Worm (Caenorhabditis elegans) whole organism, mixed stage, embryonic: Measurements from ENCODE around the gene gpa-11.
A peak's percentile ranks its signal among the peaks of the same experiment; 100 is the strongest.

Experiments
- M03D4.4 ChIP-seq: sonication (generic microtip); optimal IDR thresholded peaks from 2 replicates; lab custom pipeline; 2017; ENCODE audit warnings: mild to moderate bottlenecking, missing genetic modification characterization, missing compliant biosample characterization
- bed-3 ChIP-seq: fragments of 200-800 bp; sonication (Bioruptor generic); optimal IDR thresholded peaks from 3 replicates; lab custom pipeline; 2018; ENCODE audit warnings: mild to moderate bottlenecking, missing genetic modification characterization, moderate library complexity, missing compliant biosample characterization
- ceh-39 ChIP-seq: fragments of 150-350 bp; optimal IDR thresholded peaks from 2 replicates; lab custom pipeline; 2014; ENCODE audit warnings: missing biosample characterization, missing genetic modification characterization
- ceh-43 ChIP-seq: fragments of 200-800 bp; sonication (Bioruptor generic); optimal IDR thresholded peaks from 2 replicates; lab custom pipeline; 2018; ENCODE audit warnings: mild to moderate bottlenecking, missing genetic modification characterization, moderate library complexity, missing compliant biosample characterization
- ceh-83 ChIP-seq: fragments of 200-800 bp; sonication (Bioruptor generic); optimal IDR thresholded peaks from 2 replicates; lab custom pipeline; 2018; ENCODE audit warnings: mild to moderate bottlenecking, missing genetic modification characterization, missing compliant biosample characterization
- ces-1 ChIP-seq: fragments of 150-350 bp; optimal IDR thresholded peaks from 2 replicates; lab custom pipeline; 2014; ENCODE audit warnings: missing biosample characterization, missing genetic modification reagents, missing genetic modification characterization
- cnd-1 ChIP-seq: fragments of 200-800 bp; sonication (Bioruptor generic); optimal IDR thresholded peaks from 2 replicates; lab custom pipeline; 2018; ENCODE audit warnings: mild to moderate bottlenecking, missing genetic modification characterization, missing compliant biosample characterization
- drap-1 ChIP-seq: fragments of 200-800 bp; sonication (Bioruptor generic); optimal IDR thresholded peaks from 3 replicates; lab custom pipeline; 2018; ENCODE audit warnings: mild to moderate bottlenecking, missing genetic modification characterization, missing compliant biosample characterization
- elt-1 ChIP-seq: sonication (generic microtip); optimal IDR thresholded peaks from 2 replicates; lab custom pipeline; 2017; ENCODE audit warnings: missing genetic modification characterization, mild to moderate bottlenecking, missing compliant biosample characterization, antibody characterized with exemption, moderate library complexity, borderline replicate concordance; ENCODE audit not compliant: insufficient read depth
- elt-3 ChIP-seq: fragments of 150-350 bp; optimal IDR thresholded peaks from 2 replicates; lab custom pipeline; 2014; ENCODE audit warnings: missing biosample characterization, missing genetic modification characterization
- ham-2 ChIP-seq: fragments of 200-800 bp; sonication (Bioruptor generic); optimal IDR thresholded peaks from 2 replicates; lab custom pipeline; 2018; ENCODE audit warnings: mild to moderate bottlenecking, missing genetic modification characterization, missing compliant biosample characterization
- lin-32 ChIP-seq: fragments of 200-800 bp; sonication (Bioruptor generic); optimal IDR thresholded peaks from 2 replicates; lab custom pipeline; 2018; ENCODE audit warnings: mild to moderate bottlenecking, missing genetic modification characterization, missing compliant biosample characterization
- lsy-2 ChIP-seq: fragments of 150-350 bp; optimal IDR thresholded peaks from 2 replicates; lab custom pipeline; 2014; ENCODE audit warnings: missing biosample characterization, missing genetic modification characterization
- mab-5 ChIP-seq: fragments of 150-350 bp; optimal IDR thresholded peaks from 2 replicates; lab custom pipeline; 2014; ENCODE audit warnings: missing biosample characterization, missing genetic modification characterization
- mep-1 ChIP-seq: fragments of 150-350 bp; optimal IDR thresholded peaks from 2 replicates; lab custom pipeline; 2017; ENCODE audit warnings: missing biosample characterization, missing genetic modification reagents, missing genetic modification characterization, inconsistent platforms
- mls-2 ChIP-seq: sonication (generic microtip); optimal IDR thresholded peaks from 2 replicates; lab custom pipeline; 2016; ENCODE audit warnings: mild to moderate bottlenecking, missing genetic modification characterization, moderate library complexity, missing compliant biosample characterization
- nhr-12 ChIP-seq: fragments of 150-350 bp; optimal IDR thresholded peaks from 2 replicates; lab custom pipeline; 2014; ENCODE audit warnings: missing biosample characterization, missing genetic modification characterization
- nhr-2 ChIP-seq: fragments of 150-350 bp; optimal IDR thresholded peaks from 2 replicates; lab custom pipeline; 2014; ENCODE audit warnings: missing biosample characterization, missing genetic modification characterization
- nhr-237 ChIP-seq: fragments of 150-350 bp; optimal IDR thresholded peaks from 2 replicates; lab custom pipeline; 2014; ENCODE audit warnings: missing biosample characterization, missing genetic modification characterization
- nhr-28 ChIP-seq: fragments of 150-350 bp; optimal IDR thresholded peaks from 2 replicates; lab custom pipeline; 2014; ENCODE audit warnings: missing biosample characterization, missing genetic modification characterization
- nhr-76 ChIP-seq: sonication (generic microtip); optimal IDR thresholded peaks from 2 replicates; lab custom pipeline; 2017; ENCODE audit warnings: missing biosample characterization, missing genetic modification characterization
- pha-4 ChIP-seq: fragments of 150-350 bp; optimal IDR thresholded peaks from 2 replicates; lab custom pipeline; 2018; ENCODE audit warnings: missing biosample characterization, missing genetic modification reagents, missing genetic modification characterization
- sem-2 ChIP-seq: fragments of 200-800 bp; sonication (Bioruptor generic); optimal IDR thresholded peaks from 2 replicates; lab custom pipeline; 2018; ENCODE audit warnings: mild to moderate bottlenecking, missing genetic modification characterization, missing compliant biosample characterization
- snpc-4 ChIP-seq: fragments of 150-350 bp; optimal IDR thresholded peaks from 2 replicates; lab custom pipeline; 2014; ENCODE audit warnings: missing biosample characterization, missing genetic modification characterization
- sptf-1 ChIP-seq: sonication (generic microtip); optimal IDR thresholded peaks from 2 replicates; lab custom pipeline; 2017; ENCODE audit warnings: mild to moderate bottlenecking, missing genetic modification characterization, moderate library complexity, missing compliant biosample characterization
- tbx-8 ChIP-seq: fragments of 200-800 bp; sonication (Bioruptor generic); optimal IDR thresholded peaks from 2 replicates; lab custom pipeline; 2018; ENCODE audit warnings: mild to moderate bottlenecking, missing genetic modification characterization, moderate library complexity, missing compliant biosample characterization
- unc-120 ChIP-seq: sonication (generic microtip); optimal IDR thresholded peaks from 2 replicates; lab custom pipeline; 2017; ENCODE audit warnings: missing genetic modification characterization, missing compliant biosample characterization; ENCODE audit not compliant: poor library complexity, severe bottlenecking
- unc-39 ChIP-seq: fragments of 150-350 bp; optimal IDR thresholded peaks from 2 replicates; lab custom pipeline; 2014; ENCODE audit warnings: missing biosample characterization, missing genetic modification characterization
- unc-62 ChIP-seq: fragments of 150-350 bp; optimal IDR thresholded peaks from 2 replicates; lab custom pipeline; 2014; ENCODE audit warnings: missing biosample characterization, missing genetic modification reagents, missing genetic modification characterization
- zip-8 ChIP-seq: fragments of 150-350 bp; optimal IDR thresholded peaks from 2 replicates; lab custom pipeline; 2014; ENCODE audit warnings: missing biosample characterization, missing genetic modification characterization
- ztf-11 ChIP-seq: fragments of 150-350 bp; optimal IDR thresholded peaks from 2 replicates; lab custom pipeline; 2014; ENCODE audit warnings: missing biosample characterization, missing genetic modification characterization

gpa-11 gene

DNA sequence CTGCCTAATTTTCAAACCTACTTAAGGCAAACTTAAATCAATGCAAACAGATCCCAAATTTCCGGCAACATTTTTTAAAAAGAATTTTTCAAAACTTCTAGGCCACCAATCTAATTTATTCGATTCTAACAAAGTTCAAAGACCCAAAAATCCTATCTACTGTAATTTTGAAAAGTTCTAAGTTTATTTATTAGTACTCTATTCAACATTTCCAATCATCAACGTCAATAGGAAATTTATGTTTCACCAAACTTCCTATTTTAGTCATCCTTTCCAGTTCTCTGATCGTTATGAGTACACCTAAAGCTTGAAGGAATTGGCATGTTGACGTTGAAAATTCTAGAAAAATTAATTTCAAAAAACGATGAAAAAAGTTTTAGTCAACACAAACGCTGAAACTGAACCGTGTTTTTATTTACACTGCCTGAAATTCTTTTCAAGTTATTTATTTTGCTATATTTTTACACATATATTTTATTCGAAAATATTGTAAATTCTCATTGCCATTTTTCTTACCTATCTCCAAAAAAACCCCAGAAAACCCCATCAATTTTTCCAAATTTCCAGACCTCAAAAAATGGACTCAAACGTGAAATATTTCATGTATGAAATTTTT lies 28.7 kb downstream of the gpa-11 start, which contains the start of gene npr-42:
Gene npr-42, plus strand, starts transcription at position 566 of the 616 bp plus-strand sequence.
- TF ChIP-seq nhr-12 (tag; lab: Kevin White, UChicago) (no peak), lin-32 (GFP tag; lab: Kevin White, UChicago) (no peak), unc-120 (no peak), ces-1 (GFP tag; lab: Kevin White, UChicago) (no peak), M03D4.4 (tag; lab: Kevin White, UChicago) (no peak), sptf-1 (tag; lab: Kevin White, UChicago) (no peak), tbx-8 (no peak), ceh-83 (GFP tag; lab: Kevin White, UChicago) (no peak), snpc-4 (tag; lab: Kevin White, UChicago) (no peak), ztf-11 (tag; lab: Kevin White, UChicago) (no peak)

DNA sequence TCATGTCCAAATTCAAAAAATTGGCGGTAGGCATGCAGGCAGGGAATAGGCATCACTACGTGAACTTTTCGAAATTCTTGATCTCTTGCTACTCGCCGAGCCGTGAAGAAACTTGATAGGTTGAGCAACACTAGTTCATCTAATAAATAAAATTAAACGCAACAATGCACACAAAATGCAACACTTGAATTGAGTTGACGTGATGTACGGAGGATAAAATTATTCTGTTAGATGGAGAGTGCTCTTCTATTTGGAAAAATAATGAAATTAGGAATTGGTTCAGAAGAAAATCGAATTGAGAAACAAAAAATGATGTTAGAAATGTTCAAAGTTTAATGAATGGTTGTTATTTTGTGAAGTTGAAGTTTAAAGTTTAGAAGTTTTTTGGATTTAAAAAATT lies 29.9 kb downstream of the gpa-11 start:
- TF ChIP-seq unc-62 (GFP tag; lab: Kevin White, UChicago) = no peak
- peak; percentile 71 for TF ChIP-seq ces-1 (GFP tag; lab: Kevin White, UChicago)

ce11 chrII:4277639-4278038 lies 30.6 kb downstream of the gpa-11 start:
- TF ChIP-seq nhr-237 (no peak), unc-120 (no peak), nhr-28 (no peak), cnd-1 (tag; lab: Kevin White, UChicago) (no peak), ham-2 (GFP tag; lab: Kevin White, UChicago) (peak; percentile 52), tbx-8 (no peak)

ce11 chrII:4281743-4282142 lies 34.7 kb downstream of the gpa-11 start, which contains the start of gene C01F1.5:
Gene C01F1.5 (minus strand): TSS chrII:4281845.
- no peak for TF ChIP-seq elt-3
- TF ChIP-seq ces-1 (GFP tag; lab: Kevin White, UChicago) = no peak
- TF ChIP-seq lin-32 (GFP tag; lab: Kevin White, UChicago) = no peak
- no peak for TF ChIP-seq nhr-2 (tag; lab: Kevin White, UChicago)
- TF ChIP-seq ztf-11 (tag; lab: Kevin White, UChicago) = no peak
- no peak for TF ChIP-seq sem-2

ce11 chrII:4284305-4285193 lies 37.6 kb downstream of the gpa-11 start:
- TF ChIP-seq mls-2 (no peak), unc-120 (no peak), ham-2 (GFP tag; lab: Kevin White, UChicago) (no peak), bed-3 (GFP tag; lab: Kevin White, UChicago) (no peak), tbx-8 (no peak), mep-1 (tag; lab: Kevin White, UChicago) (no peak), ceh-39 (tag; lab: Kevin White, UChicago) (no peak), zip-8 (tag; lab: Kevin White, UChicago) (no peak), sptf-1 (tag; lab: Kevin White, UChicago) (no peak)

- TF ChIP-seq ceh-43 = no peak
These were observed 39.9 kb downstream of the gpa-11 start for ce11 chrII:4286921-4287320.

- TF ChIP-seq ceh-43 = no peak
- TF ChIP-seq mab-5 = no peak
- no peak for TF ChIP-seq nhr-12 (tag; lab: Kevin White, UChicago)
- TF ChIP-seq zip-8 (tag; lab: Kevin White, UChicago) = no peak
- no peak for TF ChIP-seq ceh-83 (GFP tag; lab: Kevin White, UChicago)
- no peak for TF ChIP-seq ceh-39 (tag; lab: Kevin White, UChicago)
- TF ChIP-seq lsy-2 (tag; lab: Kevin White, UChicago) = no peak
- no peak for TF ChIP-seq snpc-4 (tag; lab: Kevin White, UChicago)
- no peak for TF ChIP-seq mep-1 (tag; lab: Kevin White, UChicago)
- TF ChIP-seq elt-1 = no peak
- TF ChIP-seq ces-1 (GFP tag; lab: Kevin White, UChicago) = no peak
- TF ChIP-seq pha-4 = no peak
- TF ChIP-seq nhr-76 (tag; lab: Kevin White, UChicago) = no peak
- TF ChIP-seq mls-2 = no peak
- TF ChIP-seq ztf-11 (tag; lab: Kevin White, UChicago) = no peak
- no peak for TF ChIP-seq unc-39 (tag; lab: Kevin White, UChicago)
- no peak for TF ChIP-seq drap-1
These were observed 41.1 kb downstream of the gpa-11 start, which contains the start of gene C01F1.6 for ce11 chrII:4288111-4288510. Gene C01F1.6 (minus strand): TSS chrII:4288211.
